Fruit fly (Drosophila melanogaster) whole organism, prepupa: ENCODE data around the gene CG14286.

Experiments used
- Blimp-1 ChIP-seq: fragments of 200-800 bp; sonication (Bioruptor generic); optimal IDR thresholded peaks from 3 replicates; lab custom pipeline; 2017; ENCODE audit warnings: missing biosample characterization, missing genetic modification characterization, mild to moderate bottlenecking, moderate library complexity, missing genetic modification reagents
- CG10631 ChIP-seq: fragments of 200-800 bp; sonication (Bioruptor generic); optimal IDR thresholded peaks from 2 replicates; lab custom pipeline; 2016; ENCODE audit warnings: missing biosample characterization, missing genetic modification characterization
- CG10669 ChIP-seq: fragments of 200-800 bp; sonication (Bioruptor generic); optimal IDR thresholded peaks from 3 replicates; lab custom pipeline; 2018; ENCODE audit warnings: missing biosample characterization, mild to moderate bottlenecking, missing genetic modification characterization, moderate library complexity
- CG11294 ChIP-seq: fragments of 200-800 bp; sonication (Bioruptor generic); IDR thresholded peaks from 2 replicates; pipeline ENCODE4 v1.3.6; 2022; ENCODE audit warnings: missing biosample characterization, missing genetic modification characterization
- CG11762 ChIP-seq: fragments of 200-800 bp; sonication (Bioruptor generic); optimal IDR thresholded peaks from 3 replicates; lab custom pipeline; 2016; ENCODE audit warnings: missing biosample characterization, missing genetic modification characterization; ENCODE audit not compliant: insufficient read depth
- CG11902 ChIP-seq: fragments of 200-800 bp; sonication (Bioruptor generic); optimal IDR thresholded peaks from 3 replicates; lab custom pipeline; 2016; ENCODE audit warnings: missing biosample characterization, missing genetic modification characterization
- CG15336 ChIP-seq: fragments of 200-800 bp; sonication (Bioruptor generic); IDR thresholded peaks from 2 replicates; pipeline ENCODE4 v1.3.6; 2022; ENCODE audit warnings: missing biosample characterization, missing genetic modification characterization
- CG1621 ChIP-seq: fragments of 200-800 bp; sonication (Bioruptor generic); optimal IDR thresholded peaks from 3 replicates; lab custom pipeline; 2018; ENCODE audit warnings: missing biosample characterization, mild to moderate bottlenecking, missing genetic modification characterization
- CG16779 ChIP-seq: fragments of 200-800 bp; sonication (Bioruptor generic); optimal IDR thresholded peaks from 3 replicates; lab custom pipeline; 2017; ENCODE audit warnings: missing biosample characterization, mild to moderate bottlenecking, missing genetic modification characterization
- CG3032 ChIP-seq: fragments of 200-800 bp; optimal IDR thresholded peaks from 2 replicates; lab custom pipeline; 2019; ENCODE audit warnings: missing biosample characterization, mild to moderate bottlenecking, missing genetic modification characterization, moderate library complexity
- CG31627 ChIP-seq: fragments of 200-800 bp; sonication (Bioruptor generic); optimal IDR thresholded peaks from 3 replicates; lab custom pipeline; 2016; ENCODE audit warnings: missing biosample characterization, missing genetic modification characterization
- CG32006 ChIP-seq: fragments of 200-800 bp; sonication (Bioruptor generic); optimal IDR thresholded peaks from 3 replicates; lab custom pipeline; 2017; ENCODE audit warnings: missing biosample characterization, mild to moderate bottlenecking, missing genetic modification characterization
- CG34406 ChIP-seq: fragments of 200-800 bp; sonication (Bioruptor generic); optimal IDR thresholded peaks from 3 replicates; lab custom pipeline; 2016; ENCODE audit warnings: missing biosample characterization, missing genetic modification characterization
- CG3919 ChIP-seq: fragments of 200-800 bp; sonication (Bioruptor generic); optimal IDR thresholded peaks from 3 replicates; lab custom pipeline; 2016; ENCODE audit warnings: missing biosample characterization, missing genetic modification characterization
- CG4318 ChIP-seq: fragments of 200-800 bp; sonication (Bioruptor generic); optimal IDR thresholded peaks from 3 replicates; lab custom pipeline; 2017; ENCODE audit warnings: missing biosample characterization, mild to moderate bottlenecking, missing genetic modification characterization
- CG6163 ChIP-seq: fragments of 200-800 bp; sonication (Bioruptor generic); IDR thresholded peaks from 3 replicates; pipeline ENCODE4 v1.3.6; 2022; ENCODE audit warnings: missing biosample characterization, missing genetic modification characterization
- CG6276 ChIP-seq: fragments of 200-800 bp; sonication (Bioruptor generic); optimal IDR thresholded peaks from 2 replicates; lab custom pipeline; 2017; ENCODE audit warnings: missing biosample characterization, mild to moderate bottlenecking, missing genetic modification characterization
- CG6808 ChIP-seq: fragments of 200-800 bp; sonication (Bioruptor generic); optimal IDR thresholded peaks from 3 replicates; lab custom pipeline; 2017; ENCODE audit warnings: missing biosample characterization, missing genetic modification characterization, mild to moderate bottlenecking, moderate library complexity, missing genetic modification reagents
- CG6854 ChIP-seq: fragments of 200-800 bp; sonication (Bioruptor generic); optimal IDR thresholded peaks from 2 replicates; lab custom pipeline; 2017; ENCODE audit warnings: missing biosample characterization, mild to moderate bottlenecking, missing genetic modification characterization
- CG7368 ChIP-seq: fragments of 200-800 bp; sonication (Bioruptor generic); optimal IDR thresholded peaks from 3 replicates; lab custom pipeline; 2016; ENCODE audit warnings: missing biosample characterization, missing genetic modification characterization
- CG8119 ChIP-seq: fragments of 200-800 bp; sonication (Bioruptor generic); IDR thresholded peaks from 3 replicates; pipeline ENCODE4 v1.3.6; 2022; ENCODE audit warnings: missing biosample characterization, missing genetic modification characterization
- CG9139 ChIP-seq: fragments of 200-800 bp; sonication (Bioruptor generic); optimal IDR thresholded peaks from 3 replicates; lab custom pipeline; 2017; ENCODE audit warnings: missing biosample characterization, mild to moderate bottlenecking, missing genetic modification characterization
- Eip75B ChIP-seq: fragments of 200-800 bp; sonication (Bioruptor generic); optimal IDR thresholded peaks from 3 replicates; lab custom pipeline; 2016; ENCODE audit warnings: missing biosample characterization, missing genetic modification characterization
- Eip78C ChIP-seq: fragments of 200-800 bp; sonication (Bioruptor generic); peaks from one replicate; lab custom pipeline; 2016; ENCODE audit warnings: missing biosample characterization, missing genetic modification characterization
- Ets21C ChIP-seq: fragments of 200-800 bp; sonication (Bioruptor generic); optimal IDR thresholded peaks from 3 replicates; lab custom pipeline; 2016; ENCODE audit warnings: missing biosample characterization, missing genetic modification characterization
- Gug ChIP-seq: fragments of 200-800 bp; sonication (Bioruptor generic); IDR thresholded peaks from 2 replicates; pipeline ENCODE4 v1.3.6; 2022; ENCODE audit warnings: missing biosample characterization, missing genetic modification characterization
- Hr38 ChIP-seq: sonication (Bioruptor generic); optimal IDR thresholded peaks from 2 replicates; lab custom pipeline; 2016; ENCODE audit warnings: missing biosample characterization, missing genetic modification characterization
- Hr39 ChIP-seq: fragments of 200-800 bp; sonication (Bioruptor generic); optimal IDR thresholded peaks from 2 replicates; lab custom pipeline; 2016; ENCODE audit warnings: missing biosample characterization, missing genetic modification characterization
- Hr4 ChIP-seq: fragments of 200-800 bp; sonication (Bioruptor generic); optimal IDR thresholded peaks from 3 replicates; lab custom pipeline; 2016; ENCODE audit warnings: missing biosample characterization, missing genetic modification characterization
- Lpt ChIP-seq: fragments of 200-800 bp; sonication (Bioruptor generic); optimal IDR thresholded peaks from 3 replicates; lab custom pipeline; 2016; ENCODE audit warnings: missing biosample characterization, missing genetic modification characterization
- Smox ChIP-seq: fragments of 200-800 bp; sonication (Bioruptor generic); optimal IDR thresholded peaks from 3 replicates; lab custom pipeline; 2016; ENCODE audit warnings: missing biosample characterization, missing genetic modification characterization
- Sox102F ChIP-seq: fragments of 200-800 bp; sonication (Bioruptor generic); optimal IDR thresholded peaks from 2 replicates; lab custom pipeline; 2016; ENCODE audit warnings: missing biosample characterization, mild to moderate bottlenecking, missing genetic modification characterization
- Sox15 ChIP-seq: fragments of 200-800 bp; sonication (Bioruptor generic); optimal IDR thresholded peaks from 3 replicates; lab custom pipeline; 2016; ENCODE audit warnings: missing biosample characterization, missing genetic modification characterization
- achi ChIP-seq: fragments of 200-800 bp; sonication (Bioruptor generic); optimal IDR thresholded peaks from 3 replicates; lab custom pipeline; 2016; ENCODE audit warnings: missing biosample characterization, missing genetic modification characterization
- cyc ChIP-seq: fragments of 200-800 bp; sonication (Bioruptor generic); optimal IDR thresholded peaks from 3 replicates; lab custom pipeline; 2016; ENCODE audit warnings: missing biosample characterization, missing genetic modification characterization
- dac ChIP-seq: fragments of 200-800 bp; sonication (Bioruptor generic); optimal IDR thresholded peaks from 2 replicates; lab custom pipeline; 2017; ENCODE audit warnings: missing biosample characterization, mild to moderate bottlenecking, missing genetic modification characterization
- dsx ChIP-seq: fragments of 200-800 bp; optimal IDR thresholded peaks from 3 replicates; lab custom pipeline; 2019; ENCODE audit warnings: missing biosample characterization, mild to moderate bottlenecking, missing genetic modification characterization, moderate library complexity; ENCODE audit not compliant: poor library complexity, severe bottlenecking
- fd59A ChIP-seq: fragments of 200-800 bp; sonication (Bioruptor generic); optimal IDR thresholded peaks from 2 replicates; lab custom pipeline; 2017; ENCODE audit warnings: missing biosample characterization, mild to moderate bottlenecking, missing genetic modification characterization, missing genetic modification reagents
- fkh ChIP-seq: fragments of 200-800 bp; sonication (Bioruptor generic); optimal IDR thresholded peaks from 3 replicates; lab custom pipeline; 2017; ENCODE audit warnings: missing biosample characterization, mild to moderate bottlenecking, missing genetic modification characterization, moderate library complexity
- lz ChIP-seq: fragments of 200-800 bp; sonication (Bioruptor generic); optimal IDR thresholded peaks from 3 replicates; lab custom pipeline; 2016; ENCODE audit warnings: missing biosample characterization, missing genetic modification characterization
- net ChIP-seq: fragments of 200-800 bp; sonication (Bioruptor generic); optimal IDR thresholded peaks from 3 replicates; lab custom pipeline; 2016; ENCODE audit warnings: missing biosample characterization, missing genetic modification characterization
- pdm3 ChIP-seq: fragments of 200-800 bp; sonication (Bioruptor generic); optimal IDR thresholded peaks from 3 replicates; lab custom pipeline; 2016; ENCODE audit warnings: missing biosample characterization, missing genetic modification characterization
- spab ChIP-seq: fragments of 200-800 bp; sonication (Bioruptor generic); optimal IDR thresholded peaks from 2 replicates; lab custom pipeline; 2017; ENCODE audit warnings: missing biosample characterization, mild to moderate bottlenecking, missing genetic modification characterization, missing genetic modification reagents
- ss ChIP-seq, 2 experiments: fragments of 200-800 bp; sonication (Bioruptor generic); optimal IDR thresholded peaks; 2 replicates in 1 of 2; 3 replicates in 1 of 2; lab custom pipeline; 2017 to 2018; ENCODE audit warnings: mild to moderate bottlenecking in 2 of 2, missing biosample characterization in 2 of 2, missing genetic modification characterization in 2 of 2, moderate library complexity in 1 of 2
- svp ChIP-seq: fragments of 200-800 bp; sonication (Bioruptor generic); peaks from one replicate; lab custom pipeline; 2016; ENCODE audit warnings: missing biosample characterization, missing genetic modification characterization
- topi ChIP-seq: fragments of 200-800 bp; sonication (Bioruptor generic); optimal IDR thresholded peaks from 3 replicates; lab custom pipeline; 2016; ENCODE audit warnings: missing biosample characterization, missing genetic modification characterization
- vri ChIP-seq: fragments of 200-800 bp; sonication (Bioruptor generic); optimal IDR thresholded peaks from 3 replicates; lab custom pipeline; 2016; ENCODE audit warnings: missing biosample characterization, mild to moderate bottlenecking, missing genetic modification characterization

CG14286 gene

DNA sequence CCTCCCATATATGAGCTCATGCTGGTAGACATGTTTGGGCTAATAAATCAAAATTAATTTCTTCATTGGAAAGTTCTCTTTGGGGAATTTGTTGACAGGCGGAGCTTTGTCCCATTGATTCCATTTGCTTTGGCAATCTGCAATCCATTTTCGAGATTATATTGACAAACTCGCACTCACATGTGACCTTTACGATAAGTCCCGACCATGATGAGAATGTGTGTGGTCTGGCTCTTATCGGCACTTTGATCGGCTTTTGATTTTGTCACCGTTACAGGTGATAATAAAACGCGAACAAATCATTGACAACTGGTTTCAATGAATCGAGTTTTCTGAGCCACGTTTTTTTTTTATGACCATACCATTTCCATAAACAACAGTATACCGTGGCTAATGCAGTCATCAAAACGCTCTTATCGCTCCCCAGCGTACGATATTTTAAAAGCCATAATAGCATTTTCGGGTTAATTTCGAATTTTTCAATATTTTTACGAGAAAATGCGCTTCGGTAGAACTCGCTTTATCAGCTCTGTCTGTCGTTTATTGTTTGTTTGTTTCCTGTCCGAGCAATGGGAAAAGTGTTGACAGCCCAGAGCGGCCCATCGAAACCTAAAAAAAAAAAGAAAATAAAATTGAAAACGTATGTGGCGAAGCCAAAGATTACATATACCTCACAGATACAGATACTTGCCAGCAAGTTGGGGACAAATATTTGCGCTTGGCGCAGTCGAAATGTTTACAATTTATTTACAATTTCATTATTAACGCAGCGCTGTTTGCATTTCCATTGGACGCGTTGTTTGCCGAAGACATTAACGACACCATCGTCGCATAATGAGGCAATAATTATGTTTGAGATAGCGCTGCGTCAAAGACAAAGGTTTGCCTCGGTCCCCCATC is 26.3 kb upstream of the CG14286 start (continued):
- TF ChIP-seq Sox102F (GFP tag; lab: Kevin White, UChicago): peak; percentile 35
- no peak for TF ChIP-seq Hr38 (GFP tag; lab: Kevin White, UChicago)
- TF ChIP-seq CG6163 (GFP tag; lab: Robert Waterston, UW): peak; percentile 7; the same call in 1 of the 3 replicates
- TF ChIP-seq Hr39 (GFP tag; lab: Kevin White, UChicago): no peak
- TF ChIP-seq dac (GFP tag; lab: Kevin White, UChicago): no peak
- no peak for TF ChIP-seq CG3919 (GFP tag; lab: Kevin White, UChicago)
- TF ChIP-seq Sox15: no peak
- TF ChIP-seq spab (GFP tag; lab: Kevin White, UChicago): no peak
- TF ChIP-seq svp (GFP tag; lab: Kevin White, UChicago): peak; percentile 86
- no peak for TF ChIP-seq CG3032 (tag; lab: Kevin White, UChicago)
- TF ChIP-seq CG10631: no peak
- no peak for TF ChIP-seq fd59A (GFP tag; lab: Kevin White, UChicago)
- TF ChIP-seq dsx (GFP tag; lab: Kevin White, UChicago): no peak
- peak; percentile 0 for TF ChIP-seq net (GFP tag; lab: Kevin White, UChicago)
- TF ChIP-seq lz: no peak
- no peak for TF ChIP-seq CG1621 (tag; lab: Kevin White, UChicago)
- TF ChIP-seq, all 60 proteins: peak for 14

DNA sequence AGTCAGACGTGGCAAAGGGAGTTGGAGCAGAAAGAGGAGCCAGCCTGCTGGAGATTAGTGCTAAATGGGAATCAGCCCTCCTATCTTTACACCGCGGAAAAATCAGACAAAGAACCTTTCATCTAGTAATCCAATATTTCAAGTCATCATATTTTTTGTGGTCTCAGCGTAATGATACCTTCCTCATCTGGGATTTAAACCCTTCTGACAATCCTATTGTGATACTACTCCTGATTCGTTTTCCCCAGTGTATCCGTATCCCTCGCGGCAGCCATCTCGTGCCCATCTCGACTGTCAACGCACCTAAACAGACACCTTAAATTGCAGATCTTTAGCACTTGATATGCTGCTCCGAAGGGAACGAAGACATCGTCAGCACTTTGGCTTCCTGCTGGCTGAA is 25.5 kb upstream of the CG14286 start:
- peak; percentile 47 for TF ChIP-seq achi (GFP tag; lab: Kevin White, UChicago)
- no peak for TF ChIP-seq CG6276 (GFP tag; lab: Kevin White, UChicago)
- no peak for TF ChIP-seq Ets21C (GFP tag; lab: Kevin White, UChicago)
- TF ChIP-seq topi (GFP tag; lab: Kevin White, UChicago): no peak
- TF ChIP-seq CG6808: peak; percentile 31
- no peak for TF ChIP-seq Blimp-1 (GFP tag; lab: Kevin White, UChicago)
- no peak for TF ChIP-seq cyc (GFP tag; lab: Kevin White, UChicago)
- TF ChIP-seq Hr4 (GFP tag; lab: Kevin White, UChicago): no peak
- TF ChIP-seq CG34406 (GFP tag; lab: Kevin White, UChicago): no peak
- TF ChIP-seq CG3032 (tag; lab: Kevin White, UChicago): peak; percentile 65
- peak; percentile 27 for TF ChIP-seq CG11902 (GFP tag; lab: Kevin White, UChicago)
- peak; percentile 50 for TF ChIP-seq Gug (GFP tag; lab: Robert Waterston, UW)
- TF ChIP-seq Eip78C (GFP tag; lab: Kevin White, UChicago): peak; percentile 79
- TF ChIP-seq CG10669 (GFP tag; lab: Kevin White, UChicago): peak; percentile 47
- no peak for TF ChIP-seq Eip75B (GFP tag; lab: Kevin White, UChicago)
- TF ChIP-seq CG6163 (GFP tag; lab: Robert Waterston, UW): peak; percentile 77
- peak; percentile 50 for TF ChIP-seq CG10631
- peak; percentile 47 for TF ChIP-seq fd59A (GFP tag; lab: Kevin White, UChicago)
- no peak for TF ChIP-seq ss (GFP tag; optimal IDR thresholded peaks at IDR 0.05; lab: Kevin White, UChicago)
- TF ChIP-seq CG11762: peak; percentile 40
- peak; percentile 6 for TF ChIP-seq net (GFP tag; lab: Kevin White, UChicago)
- TF ChIP-seq CG7368 (GFP tag; lab: Kevin White, UChicago): peak; percentile 27
- TF ChIP-seq Lpt: no peak
- TF ChIP-seq CG8119 (GFP tag; lab: Robert Waterston, UW): 0 out of 3 replicates have a peak, but pooled peaks have one; percentile 25
- TF ChIP-seq CG32006: peak; percentile 54
- TF ChIP-seq CG31627: peak; percentile 6
- no peak for TF ChIP-seq CG15336 (GFP tag; lab: Robert Waterston, UW)
- TF ChIP-seq dsx (GFP tag; lab: Kevin White, UChicago): peak; percentile 50
- no peak for TF ChIP-seq CG11294 (GFP tag; lab: Robert Waterston, UW)
- no peak for TF ChIP-seq Hr38 (GFP tag; lab: Kevin White, UChicago)
- no peak for TF ChIP-seq CG16779 (tag; lab: Kevin White, UChicago)
- TF ChIP-seq CG9139: no peak
- TF ChIP-seq CG4318 (GFP tag; lab: Kevin White, UChicago): peak; percentile 38
- TF ChIP-seq vri (GFP tag; lab: Kevin White, UChicago): no peak
- peak; percentile 52 for TF ChIP-seq spab (GFP tag; lab: Kevin White, UChicago)
- TF ChIP-seq lz: no peak
- no peak for TF ChIP-seq CG6854 (GFP tag; lab: Kevin White, UChicago)
- TF ChIP-seq Smox: no peak
- TF ChIP-seq pdm3 (GFP tag; lab: Kevin White, UChicago): peak; percentile 36
- no peak for TF ChIP-seq fkh (GFP tag; lab: Kevin White, UChicago)
